Comparison of ENCODE assay signal across 1 fruit fly cellular context in genomic region chr3L:21034281-21035221, dm6.
TF ChIP-seq lines count a peak whose summit lies in the region.

Gene siz (plus strand): TSS chr3L:21034535.

TF ChIP-seq in whole organism, embryonic, 481 proteins besides CTCF, POLR2A, EP300 and RAD21 (continued from another document):
- peak; percentile 45; the same call in 2 of the 3 replicates for TF ChIP-seq CG34224 (GFP tag; IDR thresholded peaks at IDR 0.05; lab: Robert Waterston, UW; ENCODE audit: partially characterized antibody)
- TF ChIP-seq CG3847 (GFP tag; IDR thresholded peaks at IDR 0.05; lab: Robert Waterston, UW), result peak; percentile 41; the same call in 1 of the 2 replicates
- TF ChIP-seq Nf-YB (GFP tag; optimal IDR thresholded peaks at IDR 0.05; lab: Kevin White, UChicago), result peak; percentile 1
- TF ChIP-seq Trl (optimal IDR thresholded peaks at IDR 0.05; lab: Kevin White, UChicago), result no peak
- peak; percentile 5 for TF ChIP-seq Trl (GFP tag; optimal IDR thresholded peaks at IDR 0.05; lab: Kevin White, UChicago)
- peak; percentile 36 for TF ChIP-seq Hsf (GFP tag; optimal IDR thresholded peaks at IDR 0.05; lab: Kevin White, UChicago)
- TF ChIP-seq dpn (GFP tag; optimal IDR thresholded peaks at IDR 0.05; lab: Kevin White, UChicago), result no peak
- TF ChIP-seq CG12769 (tag; optimal IDR thresholded peaks at IDR 0.05; lab: Kevin White, UChicago), result peak; percentile 54
- peak; percentile 3 for TF ChIP-seq sqz (GFP tag; optimal IDR thresholded peaks at IDR 0.05; lab: Kevin White, UChicago)
- peak; percentile 70 for TF ChIP-seq Hmr (GFP tag; optimal IDR thresholded peaks at IDR 0.05; lab: Kevin White, UChicago)
- TF ChIP-seq CG2202 (tag; optimal IDR thresholded peaks at IDR 0.05; lab: Kevin White, UChicago), result peak; percentile 25
- peak; percentile 37 for TF ChIP-seq CG13894 (tag; optimal IDR thresholded peaks at IDR 0.05; lab: Kevin White, UChicago)
- peak; percentile 26 for TF ChIP-seq Mes4 (GFP tag; optimal IDR thresholded peaks at IDR 0.05; lab: Kevin White, UChicago)
- peak; percentile 41 for TF ChIP-seq CrebB (tag; optimal IDR thresholded peaks at IDR 0.05; lab: Kevin White, UChicago)
- no peak for TF ChIP-seq hkb (optimal IDR thresholded peaks at IDR 0.05; lab: Kevin White, UChicago)
- TF ChIP-seq hkb (GFP tag; IDR thresholded peaks at IDR 0.05; lab: Robert Waterston, UW), result peak; percentile 20; the same call in 1 of the 2 replicates
- TF ChIP-seq CG15514 (GFP tag; optimal IDR thresholded peaks at IDR 0.05; lab: Kevin White, UChicago), result peak; percentile 98
- no peak for TF ChIP-seq maf-S (GFP tag; optimal IDR thresholded peaks at IDR 0.05; lab: Kevin White, UChicago)
- peak; percentile 6 for TF ChIP-seq CG9727 (GFP tag; optimal IDR thresholded peaks at IDR 0.05; lab: Kevin White, UChicago)
- TF ChIP-seq MESR4 (GFP tag; optimal IDR thresholded peaks at IDR 0.05; lab: Kevin White, UChicago), result peak; percentile 74
- TF ChIP-seq CG11504 (tag; optimal IDR thresholded peaks at IDR 0.05; lab: Kevin White, UChicago), result peak; percentile 46
- 0 out of 2 replicates have a peak, but pooled peaks have one; percentile 16 for TF ChIP-seq onecut (GFP tag; IDR thresholded peaks at IDR 0.05; lab: Robert Waterston, UW)
- peak; percentile 3 for TF ChIP-seq lbe (GFP tag; optimal IDR thresholded peaks at IDR 0.05; lab: Kevin White, UChicago)
- TF ChIP-seq CG2120 (GFP tag; optimal IDR thresholded peaks at IDR 0.05; lab: Kevin White, UChicago), result peak; percentile 39
- TF ChIP-seq Fer1 (GFP tag; optimal IDR thresholded peaks at IDR 0.05; lab: Kevin White, UChicago), result peak; percentile 55
- peak; percentile 92 for TF ChIP-seq chm (GFP tag; IDR thresholded peaks at IDR 0.05; lab: Robert Waterston, UW)
- TF ChIP-seq sd (tag; optimal IDR thresholded peaks at IDR 0.05; lab: Kevin White, UChicago), result peak; percentile 37
- no peak for TF ChIP-seq CG7745 (tag; optimal IDR thresholded peaks at IDR 0.05; lab: Kevin White, UChicago)
- peak in 1 of 2 experiments; percentile 44 for TF ChIP-seq Pdp1 (GFP tag; optimal IDR thresholded peaks at IDR 0.05; lab: Kevin White, UChicago)
- TF ChIP-seq PHDP (tag; optimal IDR thresholded peaks at IDR 0.05; lab: Kevin White, UChicago), result peak; percentile 6
- TF ChIP-seq D19A (tag; optimal IDR thresholded peaks at IDR 0.05; lab: Kevin White, UChicago), result peak; percentile 6
- peak; percentile 63 for TF ChIP-seq stwl (tag; optimal IDR thresholded peaks at IDR 0.05; lab: Kevin White, UChicago)
- TF ChIP-seq CG10431 (GFP tag; optimal IDR thresholded peaks at IDR 0.05; lab: Kevin White, UChicago), result peak; percentile 29
- peak; percentile 54 for TF ChIP-seq CoRest (tag; optimal IDR thresholded peaks at IDR 0.05; lab: Kevin White, UChicago)
- no peak for TF ChIP-seq ara (GFP tag; IDR thresholded peaks at IDR 0.05; lab: Robert Waterston, UW)
- TF ChIP-seq Hr39 (optimal IDR thresholded peaks at IDR 0.05; lab: Kevin White, UChicago), result peak; percentile 11
- peak; percentile 85 for TF ChIP-seq sens (GFP tag; lab: Kevin White, UChicago)
- TF ChIP-seq Dek (tag; optimal IDR thresholded peaks at IDR 0.05; lab: Kevin White, UChicago), result no peak
TF ChIP-seq in whole organism, embryonic: peak in this region for 168.
